Fruit fly (Drosophila melanogaster) whole organism, wandering third instar larva: ENCODE data around the gene klg.

Experiments
- foxo ChIP-seq, 2 experiments: fragments of 200-800 bp; sonication (Bioruptor generic); optimal IDR thresholded peaks; 2 replicates in 1 of 2; 3 replicates in 1 of 2; lab custom pipeline; 2016 to 2017; ENCODE audit warnings: missing biosample characterization in 2 of 2, missing genetic modification characterization in 2 of 2
- psq ChIP-seq: fragments of 200-800 bp; sonication (Bioruptor generic); optimal IDR thresholded peaks from 3 replicates; lab custom pipeline; 2017; ENCODE audit warnings: missing biosample characterization, mild to moderate bottlenecking, missing genetic modification characterization, moderate library complexity

DNA sequence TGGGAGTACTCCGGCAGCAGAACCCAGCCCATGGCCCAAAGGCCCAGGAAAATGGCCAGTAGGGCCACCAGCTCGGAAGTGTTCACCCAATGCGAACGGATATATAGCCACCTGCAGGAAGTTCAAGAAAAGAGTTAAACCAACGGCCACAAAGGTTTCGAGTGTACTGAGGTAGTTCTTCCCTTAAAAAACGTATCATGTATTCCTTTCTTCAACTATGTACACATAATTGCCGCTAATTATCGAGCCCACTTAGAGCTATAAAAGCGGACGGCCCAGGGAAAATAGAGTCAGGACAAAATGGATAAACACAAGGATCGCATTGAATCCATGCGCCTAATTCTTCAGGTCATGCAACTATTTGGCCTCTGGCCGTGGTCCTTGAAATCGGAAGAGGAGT lies 87.9 kb downstream of the klg start, which contains the start of gene Or94a:
- TF ChIP-seq psq (GFP tag; lab: Kevin White, UChicago) (no peak), foxo (GFP tag; optimal IDR thresholded peaks at IDR 0.05; lab: Kevin White, UChicago) (no peak)
